Worm (Caenorhabditis elegans) whole organism, L4/young adult: Measurements from ENCODE around the gene Y24D9A.7.

ENCODE experiments used
- W03F9.2 ChIP-seq: fragments of 150-350 bp; optimal IDR thresholded peaks from 2 replicates; lab custom pipeline; 2014; ENCODE audit warnings: missing biosample characterization, missing genetic modification characterization
- him-1 ChIP-seq: sonication (generic microtip); optimal IDR thresholded peaks from 2 replicates; lab custom pipeline; 2016; ENCODE audit warnings: missing genotype, missing genetic modification reagents, missing genetic modification characterization, missing compliant biosample characterization

DNA sequence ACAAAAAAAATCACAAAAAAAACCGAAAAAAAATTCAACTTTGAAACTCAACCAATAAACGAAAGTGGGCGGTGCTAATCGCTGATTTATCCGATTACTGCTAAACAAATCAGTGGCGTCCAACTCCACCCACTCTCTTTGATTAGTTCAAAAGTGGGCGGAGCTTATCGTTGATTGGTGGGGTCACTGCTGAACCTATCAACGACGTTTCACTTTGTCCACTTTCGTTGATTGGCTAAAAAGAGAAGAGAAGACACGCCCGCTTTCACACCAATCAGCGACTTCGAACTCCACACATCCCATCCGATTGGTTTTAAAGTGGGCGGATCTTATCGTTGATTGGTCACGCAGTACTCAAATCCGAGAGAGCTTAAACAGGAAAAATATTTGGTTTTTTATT is 18.9 kb upstream of the Y24D9A.7 start:
- TF ChIP-seq W03F9.2 (tag; lab: Kevin White, UChicago), result no peak
- no peak for TF ChIP-seq him-1 (tag; lab: Kevin White, UChicago)
